Fruit fly (Drosophila melanogaster): ENCODE results near the gene CG5412.

dm6 chr3R:20534575-20534974, 42.3 kb upstream of the CG5412 start, which contains the start of the genes MtnE and MtnD:
- no peak for TF ChIP-seq CG8478 (optimal IDR thresholded peaks at IDR 0.05)
- no peak for TF ChIP-seq CTCF (optimal IDR thresholded peaks at IDR 0.05)

Data from S2 (cell line).